Fruit fly (Drosophila melanogaster) whole organism, pupa: Measurements from ENCODE around the gene Cpr72Ea.

Experiments used
- CG15710 ChIP-seq: fragments of 200-800 bp; sonication (Bioruptor generic); optimal IDR thresholded peaks from 2 replicates; lab custom pipeline; 2018; ENCODE audit warnings: missing biosample characterization, mild to moderate bottlenecking, missing genetic modification characterization, moderate library complexity
- Pif1B ChIP-seq: fragments of 200-800 bp; sonication (Bioruptor generic); optimal IDR thresholded peaks from 3 replicates; lab custom pipeline; 2016; ENCODE audit warnings: missing biosample characterization, missing genetic modification characterization

- TF ChIP-seq Pif1B = no peak
- TF ChIP-seq CG15710 = no peak
Observed at dm6 chr3L:16392203-16392800, 29.9 kb downstream of the Cpr72Ea start.
